Fruit fly (Drosophila melanogaster) whole organism, prepupa: ENCODE measurements around the gene CG43391.

Source experiments
- CG10631 ChIP-seq: fragments of 200-800 bp; sonication (Bioruptor generic); optimal IDR thresholded peaks from 2 replicates; lab custom pipeline; 2016; ENCODE audit warnings: missing biosample characterization, missing genetic modification characterization
- CG10669 ChIP-seq: fragments of 200-800 bp; sonication (Bioruptor generic); optimal IDR thresholded peaks from 3 replicates; lab custom pipeline; 2018; ENCODE audit warnings: missing biosample characterization, mild to moderate bottlenecking, missing genetic modification characterization, moderate library complexity
- CG11294 ChIP-seq: fragments of 200-800 bp; sonication (Bioruptor generic); IDR thresholded peaks from 2 replicates; pipeline ENCODE4 v1.3.6; 2022; ENCODE audit warnings: missing biosample characterization, missing genetic modification characterization
- CG11762 ChIP-seq: fragments of 200-800 bp; sonication (Bioruptor generic); optimal IDR thresholded peaks from 3 replicates; lab custom pipeline; 2016; ENCODE audit warnings: missing biosample characterization, missing genetic modification characterization; ENCODE audit not compliant: insufficient read depth
- CG11902 ChIP-seq: fragments of 200-800 bp; sonication (Bioruptor generic); optimal IDR thresholded peaks from 3 replicates; lab custom pipeline; 2016; ENCODE audit warnings: missing biosample characterization, missing genetic modification characterization
- CG15336 ChIP-seq: fragments of 200-800 bp; sonication (Bioruptor generic); IDR thresholded peaks from 2 replicates; pipeline ENCODE4 v1.3.6; 2022; ENCODE audit warnings: missing biosample characterization, missing genetic modification characterization
- CG1621 ChIP-seq: fragments of 200-800 bp; sonication (Bioruptor generic); optimal IDR thresholded peaks from 3 replicates; lab custom pipeline; 2018; ENCODE audit warnings: missing biosample characterization, mild to moderate bottlenecking, missing genetic modification characterization
- CG16779 ChIP-seq: fragments of 200-800 bp; sonication (Bioruptor generic); optimal IDR thresholded peaks from 3 replicates; lab custom pipeline; 2017; ENCODE audit warnings: missing biosample characterization, mild to moderate bottlenecking, missing genetic modification characterization
- CG3032 ChIP-seq: fragments of 200-800 bp; optimal IDR thresholded peaks from 2 replicates; lab custom pipeline; 2019; ENCODE audit warnings: missing biosample characterization, mild to moderate bottlenecking, missing genetic modification characterization, moderate library complexity
- CG32006 ChIP-seq: fragments of 200-800 bp; sonication (Bioruptor generic); optimal IDR thresholded peaks from 3 replicates; lab custom pipeline; 2017; ENCODE audit warnings: missing biosample characterization, mild to moderate bottlenecking, missing genetic modification characterization
- CG3919 ChIP-seq: fragments of 200-800 bp; sonication (Bioruptor generic); optimal IDR thresholded peaks from 3 replicates; lab custom pipeline; 2016; ENCODE audit warnings: missing biosample characterization, missing genetic modification characterization
- CG4318 ChIP-seq: fragments of 200-800 bp; sonication (Bioruptor generic); optimal IDR thresholded peaks from 3 replicates; lab custom pipeline; 2017; ENCODE audit warnings: missing biosample characterization, mild to moderate bottlenecking, missing genetic modification characterization
- CG6163 ChIP-seq: fragments of 200-800 bp; sonication (Bioruptor generic); IDR thresholded peaks from 3 replicates; pipeline ENCODE4 v1.3.6; 2022; ENCODE audit warnings: missing biosample characterization, missing genetic modification characterization
- CG6276 ChIP-seq: fragments of 200-800 bp; sonication (Bioruptor generic); optimal IDR thresholded peaks from 2 replicates; lab custom pipeline; 2017; ENCODE audit warnings: missing biosample characterization, mild to moderate bottlenecking, missing genetic modification characterization
- CG6792 ChIP-seq: fragments of 200-800 bp; sonication (Bioruptor generic); optimal IDR thresholded peaks from 3 replicates; lab custom pipeline; 2016; ENCODE audit warnings: missing biosample characterization, missing genetic modification characterization
- CG6808 ChIP-seq: fragments of 200-800 bp; sonication (Bioruptor generic); optimal IDR thresholded peaks from 3 replicates; lab custom pipeline; 2017; ENCODE audit warnings: missing biosample characterization, missing genetic modification characterization, mild to moderate bottlenecking, moderate library complexity, missing genetic modification reagents
- CG6854 ChIP-seq: fragments of 200-800 bp; sonication (Bioruptor generic); optimal IDR thresholded peaks from 2 replicates; lab custom pipeline; 2017; ENCODE audit warnings: missing biosample characterization, mild to moderate bottlenecking, missing genetic modification characterization
- CG8319 ChIP-seq: fragments of 200-800 bp; sonication (Bioruptor generic); optimal IDR thresholded peaks from 3 replicates; lab custom pipeline; 2016; ENCODE audit warnings: missing biosample characterization, missing genetic modification characterization
- CG8632 ChIP-seq: fragments of 200-800 bp; sonication (Bioruptor generic); optimal IDR thresholded peaks from 3 replicates; lab custom pipeline; 2016; ENCODE audit warnings: missing biosample characterization, missing genetic modification characterization
- CG9139 ChIP-seq: fragments of 200-800 bp; sonication (Bioruptor generic); optimal IDR thresholded peaks from 3 replicates; lab custom pipeline; 2017; ENCODE audit warnings: missing biosample characterization, mild to moderate bottlenecking, missing genetic modification characterization
- Eip75B ChIP-seq: fragments of 200-800 bp; sonication (Bioruptor generic); optimal IDR thresholded peaks from 3 replicates; lab custom pipeline; 2016; ENCODE audit warnings: missing biosample characterization, missing genetic modification characterization
- Eip78C ChIP-seq: fragments of 200-800 bp; sonication (Bioruptor generic); peaks from one replicate; lab custom pipeline; 2016; ENCODE audit warnings: missing biosample characterization, missing genetic modification characterization
- Gug ChIP-seq: fragments of 200-800 bp; sonication (Bioruptor generic); IDR thresholded peaks from 2 replicates; pipeline ENCODE4 v1.3.6; 2022; ENCODE audit warnings: missing biosample characterization, missing genetic modification characterization
- Hr38 ChIP-seq: sonication (Bioruptor generic); optimal IDR thresholded peaks from 2 replicates; lab custom pipeline; 2016; ENCODE audit warnings: missing biosample characterization, missing genetic modification characterization
- Hr39 ChIP-seq: fragments of 200-800 bp; sonication (Bioruptor generic); optimal IDR thresholded peaks from 2 replicates; lab custom pipeline; 2016; ENCODE audit warnings: missing biosample characterization, missing genetic modification characterization
- Hr4 ChIP-seq: fragments of 200-800 bp; sonication (Bioruptor generic); optimal IDR thresholded peaks from 3 replicates; lab custom pipeline; 2016; ENCODE audit warnings: missing biosample characterization, missing genetic modification characterization
- OdsH ChIP-seq: fragments of 200-800 bp; sonication (Bioruptor generic); optimal IDR thresholded peaks from 3 replicates; lab custom pipeline; 2016; ENCODE audit warnings: missing biosample characterization, missing genetic modification characterization
- Sox102F ChIP-seq: fragments of 200-800 bp; sonication (Bioruptor generic); optimal IDR thresholded peaks from 2 replicates; lab custom pipeline; 2016; ENCODE audit warnings: missing biosample characterization, mild to moderate bottlenecking, missing genetic modification characterization
- Sox14 ChIP-seq: fragments of 200-800 bp; sonication (Bioruptor generic); optimal IDR thresholded peaks from 3 replicates; lab custom pipeline; 2016; ENCODE audit warnings: missing biosample characterization, missing genetic modification characterization
- Sox15 ChIP-seq: fragments of 200-800 bp; sonication (Bioruptor generic); optimal IDR thresholded peaks from 3 replicates; lab custom pipeline; 2016; ENCODE audit warnings: missing biosample characterization, missing genetic modification characterization
- achi ChIP-seq: fragments of 200-800 bp; sonication (Bioruptor generic); optimal IDR thresholded peaks from 3 replicates; lab custom pipeline; 2016; ENCODE audit warnings: missing biosample characterization, missing genetic modification characterization
- acj6 ChIP-seq: fragments of 200-800 bp; sonication (Bioruptor generic); optimal IDR thresholded peaks from 3 replicates; lab custom pipeline; 2016; ENCODE audit warnings: missing biosample characterization, missing genetic modification characterization
- cyc ChIP-seq: fragments of 200-800 bp; sonication (Bioruptor generic); optimal IDR thresholded peaks from 3 replicates; lab custom pipeline; 2016; ENCODE audit warnings: missing biosample characterization, missing genetic modification characterization
- dac ChIP-seq: fragments of 200-800 bp; sonication (Bioruptor generic); optimal IDR thresholded peaks from 2 replicates; lab custom pipeline; 2017; ENCODE audit warnings: missing biosample characterization, mild to moderate bottlenecking, missing genetic modification characterization
- dsx ChIP-seq: fragments of 200-800 bp; optimal IDR thresholded peaks from 3 replicates; lab custom pipeline; 2019; ENCODE audit warnings: missing biosample characterization, mild to moderate bottlenecking, missing genetic modification characterization, moderate library complexity; ENCODE audit not compliant: poor library complexity, severe bottlenecking
- eg ChIP-seq: fragments of 200-800 bp; sonication (Bioruptor generic); IDR thresholded peaks from 3 replicates; pipeline ENCODE4 v1.3.6; 2022; ENCODE audit warnings: missing biosample characterization, missing genetic modification characterization
- esn ChIP-seq: fragments of 200-800 bp; sonication (Bioruptor generic); optimal IDR thresholded peaks from 2 replicates; lab custom pipeline; 2016; ENCODE audit warnings: missing biosample characterization, mild to moderate bottlenecking, missing genetic modification characterization, moderate library complexity
- fd59A ChIP-seq: fragments of 200-800 bp; sonication (Bioruptor generic); optimal IDR thresholded peaks from 2 replicates; lab custom pipeline; 2017; ENCODE audit warnings: missing biosample characterization, mild to moderate bottlenecking, missing genetic modification characterization, missing genetic modification reagents
- fd85E ChIP-seq: fragments of 200-800 bp; sonication (Bioruptor generic); optimal IDR thresholded peaks from 3 replicates; lab custom pipeline; 2016; ENCODE audit warnings: missing biosample characterization, missing genetic modification characterization
- fkh ChIP-seq: fragments of 200-800 bp; sonication (Bioruptor generic); optimal IDR thresholded peaks from 3 replicates; lab custom pipeline; 2017; ENCODE audit warnings: missing biosample characterization, mild to moderate bottlenecking, missing genetic modification characterization, moderate library complexity
- lz ChIP-seq: fragments of 200-800 bp; sonication (Bioruptor generic); optimal IDR thresholded peaks from 3 replicates; lab custom pipeline; 2016; ENCODE audit warnings: missing biosample characterization, missing genetic modification characterization
- net ChIP-seq: fragments of 200-800 bp; sonication (Bioruptor generic); optimal IDR thresholded peaks from 3 replicates; lab custom pipeline; 2016; ENCODE audit warnings: missing biosample characterization, missing genetic modification characterization
- pdm3 ChIP-seq: fragments of 200-800 bp; sonication (Bioruptor generic); optimal IDR thresholded peaks from 3 replicates; lab custom pipeline; 2016; ENCODE audit warnings: missing biosample characterization, missing genetic modification characterization
- salr ChIP-seq, 2 experiments: fragments of 200-800 bp; sonication (Bioruptor generic); optimal IDR thresholded peaks; 3 replicates each; lab custom pipeline; 2016 to 2018; ENCODE audit warnings: missing biosample characterization in 2 of 2, missing genetic modification characterization in 2 of 2, mild to moderate bottlenecking in 1 of 2
- ss ChIP-seq, 2 experiments: fragments of 200-800 bp; sonication (Bioruptor generic); optimal IDR thresholded peaks; 2 replicates in 1 of 2; 3 replicates in 1 of 2; lab custom pipeline; 2017 to 2018; ENCODE audit warnings: mild to moderate bottlenecking in 2 of 2, missing biosample characterization in 2 of 2, missing genetic modification characterization in 2 of 2, moderate library complexity in 1 of 2
- topi ChIP-seq: fragments of 200-800 bp; sonication (Bioruptor generic); optimal IDR thresholded peaks from 3 replicates; lab custom pipeline; 2016; ENCODE audit warnings: missing biosample characterization, missing genetic modification characterization
- vri ChIP-seq: fragments of 200-800 bp; sonication (Bioruptor generic); optimal IDR thresholded peaks from 3 replicates; lab custom pipeline; 2016; ENCODE audit warnings: missing biosample characterization, mild to moderate bottlenecking, missing genetic modification characterization

Gene CG43391

dm6 chr3L:11536767-11537419 lies 43.9 kb downstream of the CG43391 start (continued):
- no peak for TF ChIP-seq Gug
- TF ChIP-seq Eip78C (GFP tag; lab: Kevin White, UChicago) = peak; percentile 68
- no peak for TF ChIP-seq Sox102F (GFP tag; lab: Kevin White, UChicago)
- no peak for TF ChIP-seq ss (GFP tag; optimal IDR thresholded peaks at IDR 0.05; lab: Kevin White, UChicago)
- TF ChIP-seq pdm3 (GFP tag; lab: Kevin White, UChicago) = peak; percentile 20
- TF ChIP-seq CG10631 (GFP tag; lab: Kevin White, UChicago) = peak; percentile 19
- no peak for TF ChIP-seq topi (GFP tag; lab: Kevin White, UChicago)
- TF ChIP-seq Hr4 (GFP tag; lab: Kevin White, UChicago) = peak; percentile 64
- no peak for TF ChIP-seq CG3032 (tag; lab: Kevin White, UChicago)
- no peak for TF ChIP-seq vri
- TF ChIP-seq CG9139 = no peak
- no peak for TF ChIP-seq dsx
- no peak for TF ChIP-seq CG6163 (GFP tag; lab: Robert Waterston, UW)
- TF ChIP-seq CG8319 (GFP tag; lab: Kevin White, UChicago) = no peak
- TF ChIP-seq CG6276 (GFP tag; lab: Kevin White, UChicago) = peak; percentile 59
- peak; percentile 48 for TF ChIP-seq OdsH (GFP tag; lab: Kevin White, UChicago)
- TF ChIP-seq cyc (GFP tag; lab: Kevin White, UChicago) = no peak
- peak; percentile 15 for TF ChIP-seq acj6 (GFP tag; lab: Kevin White, UChicago)
- peak; percentile 73 for TF ChIP-seq CG15336 (GFP tag; lab: Robert Waterston, UW)
- TF ChIP-seq CG32006 (GFP tag; lab: Kevin White, UChicago) = peak; percentile 78

dm6 chr3L:11536132-11536531 lies 44.7 kb downstream of the CG43391 start:
- TF ChIP-seq CG6854 (GFP tag; lab: Kevin White, UChicago) (no peak), CG3032 (tag; lab: Kevin White, UChicago) (no peak), CG8632 (GFP tag; lab: Kevin White, UChicago) (no peak), acj6 (GFP tag; lab: Kevin White, UChicago) (peak; percentile 46), Eip75B (GFP tag; lab: Kevin White, UChicago) (no peak), CG6163 (GFP tag; lab: Robert Waterston, UW) (peak; percentile 79), fd85E (GFP tag; lab: Kevin White, UChicago) (no peak), CG16779 (tag; lab: Kevin White, UChicago) (no peak), CG3919 (GFP tag; lab: Kevin White, UChicago) (peak; percentile 44), CG10631 (GFP tag; lab: Kevin White, UChicago) (peak; percentile 3), CG32006 (GFP tag; lab: Kevin White, UChicago) (peak; percentile 22), esn (GFP tag; lab: Kevin White, UChicago) (peak; percentile 37), Sox14 (GFP tag; lab: Kevin White, UChicago) (peak; percentile 52), net (GFP tag; lab: Kevin White, UChicago) (no peak), Hr39 (GFP tag; lab: Kevin White, UChicago) (peak; percentile 34), fd59A (GFP tag; lab: Kevin White, UChicago) (no peak), lz (GFP tag; lab: Kevin White, UChicago) (no peak), achi (GFP tag; lab: Kevin White, UChicago) (peak; percentile 3), fkh (no peak), CG6792 (GFP tag; lab: Kevin White, UChicago) (peak; percentile 25), eg (GFP tag; lab: Robert Waterston, UW) (peak; percentile 67), CG15336 (GFP tag; lab: Robert Waterston, UW) (peak; percentile 71), CG4318 (GFP tag; lab: Kevin White, UChicago) (no peak), CG8319 (GFP tag; lab: Kevin White, UChicago) (no peak), CG11902 (GFP tag; lab: Kevin White, UChicago) (no peak), CG1621 (tag; lab: Kevin White, UChicago) (no peak), Gug (no peak), vri (no peak), topi (GFP tag; lab: Kevin White, UChicago) (peak; percentile 50), salr (GFP tag; optimal IDR thresholded peaks at IDR 0.05; lab: Kevin White, UChicago) (no peak), dsx (no peak), pdm3 (GFP tag; lab: Kevin White, UChicago) (peak; percentile 32), dac (GFP tag; lab: Kevin White, UChicago) (no peak), CG10669 (no peak), Hr38 (GFP tag; lab: Kevin White, UChicago) (no peak), Sox102F (GFP tag; lab: Kevin White, UChicago) (peak; percentile 31), CG11762 (no peak), CG11294 (no peak), CG6808 (no peak), Sox15 (GFP tag; lab: Kevin White, UChicago) (no peak)
